Worm (Caenorhabditis elegans) whole organism, L4/young adult: ENCODE data around the gene C56G2.5.
A peak's percentile ranks its signal among the peaks of the same experiment; 100 is the strongest.

Experiments used
- W03F9.2 ChIP-seq: fragments of 150-350 bp; optimal IDR thresholded peaks from 2 replicates; lab custom pipeline; 2014; ENCODE audit warnings: missing biosample characterization, missing genetic modification characterization
- dao-5 ChIP-seq: sonication (generic microtip); optimal IDR thresholded peaks from 2 replicates; lab custom pipeline; 2016; ENCODE audit warnings: missing genotype, missing genetic modification characterization, moderate library complexity, missing compliant biosample characterization
- him-1 ChIP-seq: sonication (generic microtip); optimal IDR thresholded peaks from 2 replicates; lab custom pipeline; 2016; ENCODE audit warnings: missing genotype, missing genetic modification reagents, missing genetic modification characterization, missing compliant biosample characterization

Gene C56G2.5

DNA sequence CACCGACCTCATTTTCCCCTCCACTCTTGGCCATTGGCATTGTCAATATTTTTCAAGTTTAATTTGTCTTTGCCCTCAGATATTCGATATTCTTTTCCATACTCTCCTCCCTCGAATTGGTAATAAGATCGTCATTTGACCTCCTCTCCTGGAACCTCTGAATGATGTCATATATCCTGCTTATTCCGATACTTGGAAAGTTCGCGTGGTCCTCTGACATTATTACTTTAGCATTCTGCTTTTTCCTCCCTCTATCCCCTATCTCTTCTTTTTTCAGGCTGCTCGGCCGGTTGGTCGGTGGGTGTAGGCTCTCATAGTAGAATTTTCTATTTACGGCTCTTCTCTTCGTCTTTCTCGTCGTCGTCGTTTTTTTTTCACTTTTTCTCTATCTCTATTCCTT lies 28.4 kb upstream of the C56G2.5 start:
- TF ChIP-seq him-1 (tag; lab: Kevin White, UChicago) (no peak), W03F9.2 (no peak), dao-5 (no peak)

DNA sequence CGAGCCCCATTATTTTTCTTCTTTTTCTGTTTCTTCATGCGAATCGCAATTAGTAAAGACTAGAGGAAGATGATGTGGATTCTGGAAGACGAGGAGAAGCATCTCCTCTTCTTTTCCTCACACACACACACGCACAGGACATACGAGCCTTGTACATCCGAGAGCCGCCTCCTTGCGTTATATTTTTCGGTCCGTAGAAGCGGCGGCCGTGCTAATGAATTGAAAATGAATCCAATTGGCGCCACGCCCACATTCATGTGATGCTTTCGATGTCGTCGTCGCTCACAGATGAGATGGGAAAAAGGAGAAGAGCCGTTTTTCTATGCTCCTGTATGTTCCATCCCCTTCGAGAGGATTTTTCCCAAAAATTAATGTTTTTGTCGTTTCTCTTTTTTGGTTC lies 27.4 kb upstream of the C56G2.5 start:
- no peak for TF ChIP-seq him-1 (tag; lab: Kevin White, UChicago)
- TF ChIP-seq dao-5: no peak
- TF ChIP-seq W03F9.2: no peak

DNA sequence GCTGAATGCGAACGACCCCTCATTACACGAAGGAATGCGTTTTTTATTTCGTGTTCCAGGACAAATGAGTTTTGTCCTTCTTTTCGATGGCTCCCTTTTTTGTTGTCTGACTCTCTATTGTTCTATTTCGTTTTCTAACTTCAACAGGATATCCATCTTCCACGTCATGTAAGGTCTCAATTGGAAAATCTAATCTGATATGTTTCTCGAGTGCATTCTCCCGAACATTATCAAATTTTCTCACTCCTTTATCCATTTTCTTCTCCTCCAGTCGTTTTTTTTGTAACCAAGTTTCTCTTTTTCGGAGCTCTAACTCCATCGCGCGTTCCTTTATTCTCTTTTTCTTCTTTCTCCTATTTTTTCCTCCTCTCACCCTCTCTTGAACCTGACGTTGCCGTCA lies 26.4 kb upstream of the C56G2.5 start:
- TF ChIP-seq dao-5 (no peak), W03F9.2 (no peak), him-1 (tag; lab: Kevin White, UChicago) (no peak)

DNA sequence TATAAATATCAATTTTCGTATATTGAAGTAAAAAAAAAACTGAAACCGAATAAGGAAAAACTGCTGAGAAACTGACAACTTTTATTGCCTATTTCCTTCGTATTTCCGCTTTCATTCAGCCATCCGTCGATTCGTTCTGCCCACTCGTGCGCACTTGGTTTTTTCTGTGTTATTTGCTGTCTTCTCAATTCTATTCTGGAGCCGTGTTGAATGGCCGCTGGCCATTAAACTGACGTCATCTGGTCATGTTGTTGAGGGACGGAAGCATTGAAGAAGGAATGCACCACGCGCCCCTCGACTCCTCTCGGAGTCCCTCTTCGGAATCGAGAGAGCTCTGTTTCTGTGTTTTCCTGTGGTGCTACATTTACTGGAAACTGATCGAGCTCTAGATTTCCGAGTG lies 24.5 kb upstream of the C56G2.5 start:
- TF ChIP-seq him-1 (tag; lab: Kevin White, UChicago) (peak; percentile 64), W03F9.2 (no peak)

DNA sequence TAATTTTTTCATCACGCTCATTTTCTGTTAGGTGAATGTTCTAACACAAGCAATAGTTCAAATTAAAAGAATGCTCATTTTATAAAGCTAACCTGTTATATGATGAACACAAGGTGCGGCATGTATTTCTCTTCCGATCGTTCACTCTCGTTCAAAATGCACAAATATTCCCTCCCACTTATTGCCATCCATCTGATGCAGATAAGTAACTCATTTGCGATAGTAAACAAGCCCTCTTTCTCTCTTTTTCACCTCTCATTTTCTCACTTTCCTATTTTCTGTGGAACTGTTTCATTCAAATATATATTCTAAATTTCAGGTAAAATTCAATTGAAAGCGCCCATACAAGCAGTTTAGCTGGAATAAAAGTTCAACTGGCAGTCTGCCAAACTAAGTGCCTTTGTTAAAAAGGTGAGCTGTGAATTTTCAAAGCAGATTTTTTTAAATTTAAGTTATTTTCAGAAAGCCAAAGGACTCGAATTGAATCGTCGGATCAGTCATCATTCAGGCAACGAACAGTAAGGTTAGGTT lies 22.0 kb upstream of the C56G2.5 start, which contains the start of the genes trmt-10C.2 and C56G2.22:
trmt-10C.2 (plus strand) TSS at position 314 of the 531 bp plus-strand sequence.
C56G2.22 (plus strand) TSS at position 481 of the 531 bp plus-strand sequence.
- TF ChIP-seq dao-5 (no peak), him-1 (tag; lab: Kevin White, UChicago) (no peak), W03F9.2 (no peak)

DNA sequence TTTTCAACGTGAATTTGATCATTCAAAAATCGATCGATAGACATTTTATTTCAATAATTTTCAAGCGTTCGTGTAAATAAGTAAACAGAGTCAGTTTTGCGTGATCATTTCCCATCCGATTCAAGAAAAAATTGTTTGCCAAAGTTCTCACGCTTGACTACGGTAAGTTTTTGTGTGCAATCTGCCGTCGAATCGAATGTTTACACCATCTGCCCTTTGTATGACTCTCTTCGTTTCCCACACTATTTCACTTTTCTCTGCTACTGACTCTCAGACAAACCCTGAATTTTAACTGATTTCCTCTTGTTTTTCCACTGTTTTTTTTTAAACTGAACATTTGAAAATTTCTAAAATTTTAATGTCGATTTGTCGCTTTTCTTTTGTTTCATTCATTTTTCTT lies 20.7 kb upstream of the C56G2.5 start:
- TF ChIP-seq W03F9.2 (peak; percentile 90), him-1 (tag; lab: Kevin White, UChicago) (peak; percentile 74), dao-5 (no peak)

DNA sequence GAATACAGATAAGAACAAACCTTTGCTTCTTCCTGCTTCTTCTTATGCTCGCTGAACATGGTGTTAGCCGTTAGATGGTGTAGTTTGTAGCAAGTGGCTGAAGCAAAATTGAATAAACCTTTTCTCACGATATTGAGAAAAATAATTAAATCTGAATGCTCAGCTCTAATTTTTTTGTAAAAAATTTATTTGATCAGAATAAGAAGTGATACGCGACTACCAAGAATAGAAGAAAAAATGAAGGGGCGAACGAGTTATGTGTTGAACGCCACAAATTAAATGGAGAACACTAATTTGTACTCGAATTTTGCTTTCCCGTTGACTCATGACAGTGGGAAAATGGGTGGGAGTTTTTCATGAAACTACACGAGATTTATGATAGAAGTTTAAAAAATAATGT lies 19.2 kb upstream of the C56G2.5 start, which contains the start of gene C56G2.9:
C56G2.9 (minus strand) TSS at position 101 of the 400 bp plus-strand sequence.
- TF ChIP-seq him-1 (tag; lab: Kevin White, UChicago): no peak
- no peak for TF ChIP-seq W03F9.2

DNA sequence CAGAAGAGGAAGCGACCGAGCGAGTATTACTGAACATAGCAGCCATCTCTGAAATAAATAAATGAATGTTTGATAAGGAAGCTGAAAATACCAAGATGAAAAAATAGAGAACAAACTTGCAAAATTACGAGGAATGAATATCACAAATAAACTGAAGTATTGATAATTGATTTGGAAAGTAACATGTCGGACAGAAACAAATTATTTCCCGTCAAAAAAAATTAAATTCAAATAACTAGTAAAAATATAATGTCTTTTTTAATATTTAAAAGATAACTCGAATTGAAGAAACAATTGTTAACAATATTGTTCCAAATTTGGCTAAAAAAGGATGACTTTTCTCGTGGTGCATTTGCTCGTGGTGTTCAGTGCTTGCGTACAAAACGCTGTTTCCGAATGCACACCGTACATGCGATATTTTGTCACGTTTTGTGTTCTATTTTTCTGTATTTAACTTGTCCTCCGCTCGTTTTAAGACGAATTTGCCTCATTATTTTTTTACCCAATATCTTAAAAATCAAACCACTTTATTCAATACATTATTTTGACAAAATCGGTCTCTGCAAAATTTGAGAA lies 17.9 kb upstream of the C56G2.5 start, which contains the start of gene rpn-13:
rpn-13 (minus strand) TSS at position 51 of the 576 bp plus-strand sequence.
- TF ChIP-seq dao-5: no peak
- TF ChIP-seq W03F9.2: peak; percentile 1
- TF ChIP-seq him-1 (tag; lab: Kevin White, UChicago): peak; percentile 29

DNA sequence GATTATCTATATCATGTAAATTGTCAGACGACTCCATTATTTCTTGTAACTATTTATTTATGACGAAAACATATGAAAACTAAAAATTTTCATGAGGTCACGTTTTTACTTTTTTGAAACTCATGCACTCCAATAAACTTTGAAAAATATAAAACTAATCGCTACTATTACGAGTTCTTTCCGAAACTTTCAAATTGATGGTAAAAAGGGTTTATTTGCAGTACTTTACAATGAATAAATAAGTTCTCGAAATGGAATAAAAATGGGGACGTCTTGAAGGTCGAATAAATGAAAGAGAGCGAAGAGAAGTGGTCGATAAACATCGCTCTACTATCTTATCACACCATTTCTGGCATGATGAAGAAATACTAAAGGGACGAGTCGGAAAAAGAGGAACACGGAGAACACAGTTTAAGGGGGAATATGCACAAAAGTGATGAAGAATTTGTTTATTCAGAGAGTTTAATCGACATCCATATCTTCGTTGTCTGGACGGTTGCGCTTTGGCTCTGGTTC lies 15.9 kb upstream of the C56G2.5 start, which contains the start of gene let-767:
let-767 (minus strand) TSS at position 51 of the 516 bp plus-strand sequence.
- TF ChIP-seq dao-5: no peak
- TF ChIP-seq him-1 (tag; lab: Kevin White, UChicago): no peak
- no peak for TF ChIP-seq W03F9.2

DNA sequence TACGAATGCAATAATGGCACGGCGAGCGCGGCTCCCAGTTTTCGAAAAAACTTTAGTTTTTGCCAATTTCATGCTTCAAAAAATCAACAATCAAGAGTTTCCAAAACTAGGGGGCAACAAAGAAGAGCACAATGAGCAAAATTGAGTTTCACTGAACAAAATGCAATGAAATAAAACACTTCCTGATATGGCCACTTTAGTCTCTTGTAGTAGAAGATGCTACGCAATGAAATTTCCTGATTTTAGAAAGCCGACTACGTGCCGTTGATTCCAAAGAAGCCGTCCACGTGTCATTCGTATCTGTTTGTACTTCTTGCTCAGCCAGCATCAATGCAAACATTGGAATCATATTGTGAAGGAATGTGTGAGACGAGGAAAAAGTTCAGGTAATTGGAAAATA lies 10.3 kb upstream of the C56G2.5 start:
- TF ChIP-seq dao-5 (no peak), W03F9.2 (no peak), him-1 (tag; lab: Kevin White, UChicago) (no peak)

DNA sequence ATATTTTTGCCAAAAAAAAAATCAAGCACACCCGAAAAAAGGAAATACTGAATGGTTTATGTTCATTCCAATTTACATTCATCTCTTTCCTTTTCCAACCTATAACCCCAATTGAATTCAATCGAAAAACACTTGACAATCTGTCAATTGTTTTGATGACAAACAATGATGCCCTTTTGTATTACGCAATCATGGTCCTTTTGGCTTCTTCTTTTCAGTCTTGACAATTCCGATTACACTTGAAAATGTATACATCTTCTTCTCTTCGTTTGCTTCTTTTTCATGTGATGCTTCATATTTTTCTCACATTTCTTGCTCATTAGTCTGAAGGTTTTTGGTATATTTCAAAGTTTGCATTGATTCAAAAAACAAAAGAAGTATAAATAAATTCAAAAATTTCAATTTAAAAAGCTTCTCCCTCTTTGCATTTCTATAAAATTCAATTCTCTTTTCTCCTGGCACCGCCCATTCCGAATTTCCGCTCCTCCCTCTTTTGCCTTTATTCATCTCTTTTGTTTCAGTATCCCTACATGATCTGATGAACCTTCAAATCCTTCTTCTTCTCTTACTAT lies 7.3 kb upstream of the C56G2.5 start, which contains the start of gene C56G2.4:
C56G2.4 (plus strand) TSS at position 522 of the 572 bp plus-strand sequence.
- no peak for TF ChIP-seq him-1 (tag; lab: Kevin White, UChicago)
- TF ChIP-seq W03F9.2: no peak
- no peak for TF ChIP-seq dao-5

DNA sequence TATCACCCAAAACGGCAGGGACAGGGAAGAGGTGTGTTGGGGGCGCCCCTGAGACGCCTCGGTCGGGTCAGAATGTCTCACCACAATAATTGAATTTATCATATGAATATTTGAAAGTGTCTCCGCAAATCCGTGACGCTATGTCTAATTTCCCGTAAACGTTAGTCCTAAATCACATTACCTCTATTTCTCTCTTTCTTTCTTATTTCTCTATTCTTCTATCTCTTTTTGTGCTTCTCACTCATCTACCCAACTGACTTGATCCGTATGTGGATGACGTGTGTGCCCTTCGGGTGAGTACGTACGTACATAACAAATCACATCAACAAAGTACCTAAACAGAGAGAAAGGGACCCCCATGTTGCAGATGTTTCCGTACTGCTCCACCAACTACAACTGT lies 6.7 kb downstream of the C56G2.5 start:
- TF ChIP-seq W03F9.2 (no peak), him-1 (tag; lab: Kevin White, UChicago) (no peak), dao-5 (no peak)

DNA sequence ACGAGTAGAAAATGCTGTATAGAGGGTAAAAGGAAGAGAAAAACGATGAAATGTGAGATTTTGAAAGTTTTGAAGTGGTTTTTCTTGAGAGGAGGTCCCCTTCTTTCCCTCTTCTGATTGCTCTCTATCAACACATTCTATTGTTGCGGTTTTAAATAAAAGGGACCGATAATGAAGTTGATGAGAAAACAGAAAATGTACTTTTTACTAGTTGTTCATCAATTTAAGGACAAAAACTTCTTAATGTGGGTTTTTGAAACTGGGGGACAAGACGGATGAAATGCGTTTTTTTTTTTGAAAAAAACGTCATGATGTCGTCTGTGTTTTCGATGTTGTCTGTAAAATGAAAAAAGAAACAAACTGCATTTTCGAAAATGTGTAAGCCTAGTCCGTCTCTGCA lies 7.2 kb downstream of the C56G2.5 start:
- TF ChIP-seq W03F9.2: no peak
- TF ChIP-seq dao-5: no peak
- TF ChIP-seq him-1 (tag; lab: Kevin White, UChicago): no peak

DNA sequence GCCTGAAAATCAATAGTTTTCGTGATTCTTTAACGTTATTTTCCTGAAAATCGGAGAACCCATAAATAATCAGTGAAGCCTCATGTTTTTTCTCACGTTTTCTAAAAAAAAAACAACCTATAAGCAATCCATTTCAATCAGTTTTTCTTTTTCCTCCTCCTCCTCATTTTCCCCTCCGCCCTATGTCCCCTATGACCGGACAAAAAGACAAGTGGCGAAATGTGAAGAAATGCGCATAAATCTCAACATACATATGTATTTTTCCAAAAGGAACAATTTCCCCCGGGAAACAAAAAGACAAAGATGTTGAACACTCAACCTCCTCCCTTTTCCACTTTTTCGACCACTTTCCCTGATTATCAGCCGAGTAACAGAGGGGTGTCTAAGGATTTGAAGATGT lies 8.5 kb downstream of the C56G2.5 start:
- no peak for TF ChIP-seq dao-5
- TF ChIP-seq him-1 (tag; lab: Kevin White, UChicago): no peak
- no peak for TF ChIP-seq W03F9.2

DNA sequence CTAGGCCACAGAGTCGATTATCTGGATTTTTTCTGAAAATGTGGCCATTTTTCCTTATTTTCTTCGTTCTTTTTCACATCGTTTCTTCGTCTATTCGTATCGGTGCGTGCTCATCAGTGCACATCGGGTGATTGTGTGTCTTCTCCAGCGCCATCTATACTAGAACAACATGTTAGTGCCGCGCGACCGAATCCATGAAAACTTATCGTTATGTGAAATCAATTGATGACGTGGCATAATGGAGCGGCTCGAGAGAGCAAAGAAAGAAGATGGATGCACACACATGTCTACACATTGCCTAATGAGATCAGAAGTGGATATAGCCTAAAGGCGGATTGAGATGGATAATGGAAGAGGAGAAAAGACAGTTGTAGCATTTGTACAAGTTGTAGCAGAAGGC lies 11.8 kb downstream of the C56G2.5 start:
- TF ChIP-seq W03F9.2: no peak
- TF ChIP-seq dao-5: no peak
- no peak for TF ChIP-seq him-1 (tag; lab: Kevin White, UChicago)
